Fruit fly (Drosophila melanogaster): Measurements from ENCODE around the gene CG34277.

The CG34277 gene

dm6 chr3R:5395210-5395609 lies 25.9 kb downstream of the CG34277 start:
- TF ChIP-seq brk (GFP tag; optimal IDR thresholded peaks at IDR 0.05) (no peak), dmrt93B (GFP tag; optimal IDR thresholded peaks at IDR 0.05) (no peak), rgr (GFP tag; optimal IDR thresholded peaks at IDR 0.05) (no peak), Dif (GFP tag; optimal IDR thresholded peaks at IDR 0.05; ENCODE audit: partially characterized antibody) (no peak), Mio (GFP tag; optimal IDR thresholded peaks at IDR 0.05) (no peak), sv (GFP tag; optimal IDR thresholded peaks at IDR 0.05) (no peak), lola (GFP tag; optimal IDR thresholded peaks at IDR 0.05) (no peak), Abd-B (GFP tag; optimal IDR thresholded peaks at IDR 0.05) (no peak)

DNA sequence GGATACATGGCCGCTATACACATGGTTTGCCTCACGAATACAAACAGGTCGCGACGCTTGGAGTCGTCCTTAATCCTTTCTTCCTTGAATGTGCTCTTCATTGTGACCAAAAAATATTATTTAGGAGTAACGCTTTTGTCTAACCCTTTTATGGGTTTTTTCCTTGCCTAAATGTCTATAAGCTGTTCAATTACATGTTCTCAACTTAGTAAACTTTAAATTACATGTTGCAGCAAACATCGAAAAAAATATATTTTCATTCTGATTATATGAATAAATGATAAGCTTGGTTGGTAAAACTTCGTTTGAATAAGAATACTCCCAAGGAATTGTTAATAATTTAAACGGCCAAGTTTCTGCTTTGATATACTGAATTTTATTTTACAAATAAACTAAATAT lies 29.8 kb downstream of the CG34277 start, which contains the start of gene Or83a:
Gene Or83a (minus strand): TSS at position 101 of the 400 bp plus-strand sequence.
- TF ChIP-seq Myc (optimal IDR thresholded peaks at IDR 0.05) (no peak), lola (GFP tag; optimal IDR thresholded peaks at IDR 0.05) (no peak), ey (GFP tag; optimal IDR thresholded peaks at IDR 0.05) (no peak), CG32264 (GFP tag; optimal IDR thresholded peaks at IDR 0.05) (no peak), Mio (GFP tag; optimal IDR thresholded peaks at IDR 0.05) (no peak)

- TF ChIP-seq Myc (optimal IDR thresholded peaks at IDR 0.05), result no peak
- TF ChIP-seq ey (GFP tag; optimal IDR thresholded peaks at IDR 0.05), result no peak
- no peak for TF ChIP-seq HLH106 (tag; optimal IDR thresholded peaks at IDR 0.05)
- no peak for TF ChIP-seq Sp1 (GFP tag; optimal IDR thresholded peaks at IDR 0.05)
- no peak for TF ChIP-seq pan (optimal IDR thresholded peaks at IDR 0.05)
- no peak for TF ChIP-seq rgr (GFP tag; optimal IDR thresholded peaks at IDR 0.05)
- TF ChIP-seq Dif (GFP tag; optimal IDR thresholded peaks at IDR 0.05; ENCODE audit: partially characterized antibody), result no peak
- TF ChIP-seq OdsH (GFP tag; optimal IDR thresholded peaks at IDR 0.05), result no peak
- no peak for TF ChIP-seq woc (GFP tag; optimal IDR thresholded peaks at IDR 0.05)
- TF ChIP-seq Abd-B (GFP tag; optimal IDR thresholded peaks at IDR 0.05), result no peak
- TF ChIP-seq Hr78 (GFP tag; optimal IDR thresholded peaks at IDR 0.05), result no peak
- TF ChIP-seq brk (GFP tag; optimal IDR thresholded peaks at IDR 0.05), result no peak
Measured at dm6 chr3R:5403963-5404362, 34.6 kb downstream of the CG34277 start, which contains the start of gene CG2663. Gene CG2663 (minus strand): TSS chr3R:5404135.

- TF ChIP-seq sage (GFP tag; optimal IDR thresholded peaks at IDR 0.05), result no peak
- no peak for TF ChIP-seq Mio (GFP tag; optimal IDR thresholded peaks at IDR 0.05)
- no peak for TF ChIP-seq tai (GFP tag; optimal IDR thresholded peaks at IDR 0.05)
- no peak for TF ChIP-seq Dfd (GFP tag; optimal IDR thresholded peaks at IDR 0.05)
- no peak for TF ChIP-seq Vsx2 (GFP tag; optimal IDR thresholded peaks at IDR 0.05; ENCODE audit: partially characterized antibody)
- TF ChIP-seq rgr (GFP tag; optimal IDR thresholded peaks at IDR 0.05), result no peak
- TF ChIP-seq foxo (GFP tag; optimal IDR thresholded peaks at IDR 0.05), result no peak
- TF ChIP-seq Rel (GFP tag; optimal IDR thresholded peaks at IDR 0.05), result no peak
- no peak for TF ChIP-seq Rel (tag; optimal IDR thresholded peaks at IDR 0.05)
- TF ChIP-seq br (GFP tag; optimal IDR thresholded peaks at IDR 0.05), result no peak
- no peak for TF ChIP-seq brk (GFP tag; optimal IDR thresholded peaks at IDR 0.05)
- no peak for TF ChIP-seq h (GFP tag; optimal IDR thresholded peaks at IDR 0.05)
- no peak for TF ChIP-seq woc (GFP tag; optimal IDR thresholded peaks at IDR 0.05)
- no peak for TF ChIP-seq GATAd (GFP tag; optimal IDR thresholded peaks at IDR 0.05)
- no peak for TF ChIP-seq Hr83 (GFP tag; optimal IDR thresholded peaks at IDR 0.05; ENCODE audit: poor library complexity, severe bottlenecking)
- no peak for TF ChIP-seq dsf (GFP tag; optimal IDR thresholded peaks at IDR 0.05; ENCODE audit: borderline replicate concordance)
- TF ChIP-seq fru (GFP tag; optimal IDR thresholded peaks at IDR 0.05), result no peak
- no peak for TF ChIP-seq Hnf4 (GFP tag; optimal IDR thresholded peaks at IDR 0.05)
- TF ChIP-seq jim (GFP tag; optimal IDR thresholded peaks at IDR 0.05), result no peak
- no peak for TF ChIP-seq CG32264 (GFP tag; optimal IDR thresholded peaks at IDR 0.05)
- no peak for TF ChIP-seq Abd-B (GFP tag; optimal IDR thresholded peaks at IDR 0.05)
Measured at dm6 chr3R:5412306-5412705, 43.0 kb downstream of the CG34277 start, which contains the start of gene Orco. Gene Orco (minus strand): TSS chr3R:5412406.

dm6 chr3R:5412987-5413386 lies 43.6 kb downstream of the CG34277 start:
- TF ChIP-seq Hnf4 (GFP tag; optimal IDR thresholded peaks at IDR 0.05) (no peak), sv (GFP tag; optimal IDR thresholded peaks at IDR 0.05) (peak; percentile 21), Hr78 (GFP tag; optimal IDR thresholded peaks at IDR 0.05) (no peak), Vsx2 (GFP tag; optimal IDR thresholded peaks at IDR 0.05; ENCODE audit: partially characterized antibody) (no peak)

All from whole organism, wandering third instar larva.